Fruit fly (Drosophila melanogaster): ENCODE data around the gene Sfp24Ba.

Gene Sfp24Ba

DNA sequence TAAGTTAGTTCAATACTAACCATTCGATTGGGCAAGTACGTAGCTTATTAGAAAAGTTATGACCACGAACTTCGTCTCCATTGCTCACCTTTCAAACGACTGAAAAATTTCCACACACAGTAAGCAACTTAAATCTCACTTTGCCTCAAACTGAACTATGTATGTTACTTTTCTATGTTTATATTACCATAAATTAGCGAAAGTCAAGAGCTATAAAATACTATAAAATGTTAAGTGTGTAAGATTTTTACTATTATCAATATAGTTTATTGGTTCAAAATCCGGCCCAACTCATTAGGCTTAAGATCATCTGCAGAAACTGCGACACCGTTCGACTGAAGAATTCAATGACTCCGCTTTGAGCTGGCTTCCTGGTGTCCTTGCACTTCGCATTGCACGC lies at the start of gene Sfp24Ba:
Gene Sfp24Ba, minus strand, starts transcription at position 101 of the 400 bp plus-strand sequence.
- no peak for TF ChIP-seq noc (tag; optimal IDR thresholded peaks at IDR 0.05)

dm6 chr2L:3717673-3718235 lies 49.4 kb upstream of the Sfp24Ba start, which contains the start of the genes lectin-24A and Shaw:
Gene lectin-24A (minus strand): TSS chr2L:3717773.
Gene Shaw (plus strand): TSS chr2L:3718185.
- TF ChIP-seq noc (tag; optimal IDR thresholded peaks at IDR 0.05): no peak

- TF ChIP-seq noc (tag; optimal IDR thresholded peaks at IDR 0.05): no peak
These were observed 45.3 kb upstream of the Sfp24Ba start for dm6 chr2L:3713545-3714156.

dm6 chr2L:3712949-3713416 lies 44.6 kb upstream of the Sfp24Ba start, which contains the start of the genes CG31955 and CG2818:
Gene CG31955 (minus strand): TSS chr2L:3713105.
Gene CG2818 (plus strand): TSS chr2L:3713360.
- TF ChIP-seq noc (tag; optimal IDR thresholded peaks at IDR 0.05): no peak

DNA sequence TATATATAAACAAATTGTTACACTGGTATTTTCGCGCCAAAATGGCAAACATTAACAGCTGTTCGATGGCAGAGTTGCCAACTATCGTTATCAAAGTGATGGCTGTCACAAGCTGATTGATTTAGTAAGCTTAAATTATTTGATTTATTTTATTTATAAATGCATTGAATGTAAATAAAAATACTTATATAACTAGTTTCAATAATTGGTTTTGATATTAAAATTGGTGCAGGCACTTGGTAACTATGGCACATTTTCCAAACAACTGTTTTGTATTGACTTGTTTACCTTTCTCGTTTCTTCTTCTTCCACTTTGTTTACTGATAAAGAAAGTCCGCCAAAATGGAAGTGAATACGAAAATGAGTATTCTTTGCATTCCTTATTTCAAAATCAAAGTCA lies 43.3 kb upstream of the Sfp24Ba start, which contains the start of gene cutlet:
Gene cutlet, minus strand, starts transcription at position 84 of the 400 bp plus-strand sequence.
- TF ChIP-seq noc (tag; optimal IDR thresholded peaks at IDR 0.05): no peak

dm6 chr2L:3706963-3707362 lies 38.6 kb upstream of the Sfp24Ba start, which contains the start of gene CG31777:
Gene CG31777 (minus strand): TSS chr2L:3707063.
- TF ChIP-seq noc (tag; optimal IDR thresholded peaks at IDR 0.05): no peak

dm6 chr2L:3705438-3705921 lies 37.1 kb upstream of the Sfp24Ba start, which contains the start of gene CG31778:
Gene CG31778 (minus strand): TSS chr2L:3705488.
- TF ChIP-seq noc (tag; optimal IDR thresholded peaks at IDR 0.05): peak; percentile 77

DNA sequence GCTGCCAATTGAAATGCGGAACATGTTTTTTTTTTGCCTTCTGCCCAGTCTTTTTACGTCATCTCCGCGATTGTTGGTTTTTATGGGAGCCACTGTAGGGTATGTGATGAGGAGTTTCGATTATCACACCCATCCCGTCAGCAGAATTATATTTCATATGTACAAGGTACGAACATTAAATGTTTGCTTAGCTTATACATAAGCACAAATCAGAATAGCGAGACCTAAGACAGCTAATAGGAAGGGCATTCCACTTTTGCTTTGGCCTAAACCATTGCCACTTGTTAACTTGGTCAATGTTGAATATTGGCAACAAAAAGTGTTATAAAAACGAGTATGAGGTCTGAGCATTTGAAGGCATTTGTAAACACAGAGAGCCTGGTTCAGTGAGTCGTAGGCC lies 34.9 kb upstream of the Sfp24Ba start, which contains the start of gene CG2816:
Gene CG2816, plus strand, starts transcription at position 400 of the 400 bp plus-strand sequence.
- peak; percentile 94 for TF ChIP-seq noc (tag; optimal IDR thresholded peaks at IDR 0.05)

DNA sequence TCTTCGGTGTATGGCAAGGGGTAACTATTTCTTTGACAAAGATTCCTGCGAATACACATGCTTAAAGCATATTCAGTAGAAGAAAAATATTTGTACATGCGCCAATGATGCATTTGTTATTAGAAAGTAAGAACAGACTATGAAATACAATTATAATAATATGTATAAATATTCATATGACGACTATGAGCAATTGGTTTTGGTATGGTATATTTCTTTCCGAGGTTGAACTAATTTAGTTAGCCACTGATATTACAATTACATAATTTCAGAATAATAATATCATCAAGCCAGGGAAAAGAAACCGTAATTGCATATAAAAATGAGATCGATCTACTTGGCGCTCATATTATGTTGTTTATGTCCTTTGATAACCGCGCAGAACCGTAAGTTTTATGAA lies 33.2 kb upstream of the Sfp24Ba start, which contains the start of gene CG43145:
Gene CG43145, plus strand, starts transcription at position 301 of the 400 bp plus-strand sequence.
- TF ChIP-seq noc (tag; optimal IDR thresholded peaks at IDR 0.05): no peak

dm6 chr2L:3700990-3701389 lies 32.6 kb upstream of the Sfp24Ba start, which contains the start of gene CG42467:
Gene CG42467 (plus strand): TSS chr2L:3701290.
- no peak for TF ChIP-seq noc (tag; optimal IDR thresholded peaks at IDR 0.05)

dm6 chr2L:3700374-3700773 lies 32.0 kb upstream of the Sfp24Ba start, which contains the start of gene Sfp24C1:
Gene Sfp24C1 (plus strand): TSS chr2L:3700674.
- no peak for TF ChIP-seq noc (tag; optimal IDR thresholded peaks at IDR 0.05)

DNA sequence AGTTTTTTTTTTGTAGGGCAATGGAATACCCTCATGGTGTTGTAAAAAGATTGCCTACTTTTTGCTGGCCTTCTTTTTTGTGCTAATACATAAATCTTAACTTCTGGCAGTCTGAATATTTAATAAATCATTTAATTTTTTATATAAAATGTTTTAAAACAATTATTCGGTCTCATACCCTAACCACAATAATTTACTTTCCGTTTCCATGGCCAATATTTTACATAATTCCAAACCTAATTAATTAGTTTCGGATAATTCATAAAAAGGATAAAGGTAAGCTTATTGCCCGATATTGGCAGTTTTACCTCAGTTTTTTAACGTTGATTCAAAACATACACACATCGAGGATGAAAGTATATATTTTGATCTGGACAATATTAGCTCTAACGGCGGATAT lies 31.5 kb upstream of the Sfp24Ba start, which contains the start of gene CG42465:
Gene CG42465, plus strand, starts transcription at position 301 of the 400 bp plus-strand sequence.
- TF ChIP-seq noc (tag; optimal IDR thresholded peaks at IDR 0.05): no peak

- no peak for TF ChIP-seq noc (tag; optimal IDR thresholded peaks at IDR 0.05)
These were observed 30.7 kb upstream of the Sfp24Ba start, which contains the start of the genes CG10031 and CG42464 for dm6 chr2L:3698992-3699514. Gene CG10031 (minus strand): TSS chr2L:3699092. Gene CG42464 (plus strand): TSS chr2L:3699464.

DNA sequence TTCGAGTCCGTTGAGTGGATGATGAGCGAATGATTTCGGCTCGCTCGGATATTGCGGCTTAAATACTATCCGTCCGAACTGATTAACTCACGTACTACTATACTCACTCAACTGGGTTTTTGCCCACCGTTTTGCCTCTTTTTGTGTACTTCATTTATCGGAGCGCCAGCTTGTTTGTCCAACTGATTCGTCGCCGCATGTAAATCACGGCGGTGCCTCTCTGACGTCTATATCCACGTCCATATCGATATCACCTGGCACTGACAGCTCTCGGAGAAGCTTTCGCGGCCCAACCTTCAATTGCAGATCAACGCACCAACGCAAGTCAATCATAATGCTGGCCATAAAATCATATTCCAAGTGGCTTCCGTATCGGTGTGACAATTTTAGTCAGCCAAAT lies 29.4 kb upstream of the Sfp24Ba start, which contains the start of gene CG3604:
Gene CG3604, minus strand, starts transcription at position 101 of the 400 bp plus-strand sequence.
- no peak for TF ChIP-seq noc (tag; optimal IDR thresholded peaks at IDR 0.05)

DNA sequence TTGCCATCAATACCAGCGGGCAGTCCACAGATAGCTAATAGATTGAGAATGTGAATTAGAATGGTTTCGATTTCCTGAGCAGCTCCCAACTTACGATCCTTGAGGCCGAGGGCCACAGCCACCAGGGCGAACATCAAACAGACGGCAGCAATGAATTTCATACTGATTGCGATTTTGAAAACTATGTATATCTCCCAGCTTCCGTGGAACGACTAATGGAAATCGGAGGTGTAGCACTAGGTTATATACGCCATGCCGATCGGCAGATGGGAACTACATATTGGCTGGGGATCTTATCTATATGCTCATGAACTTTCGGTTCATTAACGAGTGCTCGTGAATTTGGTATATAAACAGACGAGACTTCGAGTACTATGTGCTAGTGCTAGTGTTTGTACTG lies 28.1 kb upstream of the Sfp24Ba start, which contains the start of gene IM33:
Gene IM33, minus strand, starts transcription at position 221 of the 400 bp plus-strand sequence.
- peak; percentile 13 for TF ChIP-seq noc (tag; optimal IDR thresholded peaks at IDR 0.05)

DNA sequence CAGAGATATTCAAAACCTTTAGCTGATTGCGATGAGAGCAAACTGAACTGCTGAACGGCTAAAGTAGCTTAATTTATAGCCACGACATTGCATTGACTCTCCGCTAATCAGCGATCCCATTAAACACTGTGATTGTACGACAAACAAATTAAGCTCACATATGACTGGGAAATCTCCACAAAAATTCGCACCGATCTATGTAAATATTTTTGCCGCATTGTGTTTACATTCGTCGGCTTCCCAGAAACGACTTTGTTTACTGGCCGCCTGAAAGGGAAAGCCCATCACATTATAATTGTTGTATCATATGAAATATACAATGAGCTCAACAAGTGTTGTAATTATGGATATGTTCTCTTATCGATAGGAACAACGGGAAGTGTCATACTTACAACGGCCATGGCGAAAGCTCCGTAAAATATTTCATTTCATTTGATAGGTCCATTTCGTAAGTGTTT lies 27.0 kb upstream of the Sfp24Ba start, which contains the start of gene CG16713:
Gene CG16713, minus strand, starts transcription at position 51 of the 458 bp plus-strand sequence.
- no peak for TF ChIP-seq noc (tag; optimal IDR thresholded peaks at IDR 0.05)

All from whole organism, larva.